Fruit fly (Drosophila melanogaster) whole organism, prepupa: Measurements from ENCODE around the gene mRpL51.
A peak's percentile ranks its signal among the peaks of the same experiment; 100 is the strongest.

Experiments
- Blimp-1 ChIP-seq: fragments of 200-800 bp; sonication (Bioruptor generic); optimal IDR thresholded peaks from 3 replicates; lab custom pipeline; 2017; ENCODE audit warnings: missing biosample characterization, missing genetic modification characterization, mild to moderate bottlenecking, moderate library complexity, missing genetic modification reagents
- CG10669 ChIP-seq: fragments of 200-800 bp; sonication (Bioruptor generic); optimal IDR thresholded peaks from 3 replicates; lab custom pipeline; 2018; ENCODE audit warnings: missing biosample characterization, mild to moderate bottlenecking, missing genetic modification characterization, moderate library complexity
- CG11294 ChIP-seq: fragments of 200-800 bp; sonication (Bioruptor generic); IDR thresholded peaks from 2 replicates; pipeline ENCODE4 v1.3.6; 2022; ENCODE audit warnings: missing biosample characterization, missing genetic modification characterization
- CG11762 ChIP-seq: fragments of 200-800 bp; sonication (Bioruptor generic); optimal IDR thresholded peaks from 3 replicates; lab custom pipeline; 2016; ENCODE audit warnings: missing biosample characterization, missing genetic modification characterization; ENCODE audit not compliant: insufficient read depth
- CG11902 ChIP-seq: fragments of 200-800 bp; sonication (Bioruptor generic); optimal IDR thresholded peaks from 3 replicates; lab custom pipeline; 2016; ENCODE audit warnings: missing biosample characterization, missing genetic modification characterization
- CG15336 ChIP-seq: fragments of 200-800 bp; sonication (Bioruptor generic); IDR thresholded peaks from 2 replicates; pipeline ENCODE4 v1.3.6; 2022; ENCODE audit warnings: missing biosample characterization, missing genetic modification characterization
- CG1621 ChIP-seq: fragments of 200-800 bp; sonication (Bioruptor generic); optimal IDR thresholded peaks from 3 replicates; lab custom pipeline; 2018; ENCODE audit warnings: missing biosample characterization, mild to moderate bottlenecking, missing genetic modification characterization
- CG16779 ChIP-seq: fragments of 200-800 bp; sonication (Bioruptor generic); optimal IDR thresholded peaks from 3 replicates; lab custom pipeline; 2017; ENCODE audit warnings: missing biosample characterization, mild to moderate bottlenecking, missing genetic modification characterization
- CG31627 ChIP-seq: fragments of 200-800 bp; sonication (Bioruptor generic); optimal IDR thresholded peaks from 3 replicates; lab custom pipeline; 2016; ENCODE audit warnings: missing biosample characterization, missing genetic modification characterization
- CG32006 ChIP-seq: fragments of 200-800 bp; sonication (Bioruptor generic); optimal IDR thresholded peaks from 3 replicates; lab custom pipeline; 2017; ENCODE audit warnings: missing biosample characterization, mild to moderate bottlenecking, missing genetic modification characterization
- CG3919 ChIP-seq: fragments of 200-800 bp; sonication (Bioruptor generic); optimal IDR thresholded peaks from 3 replicates; lab custom pipeline; 2016; ENCODE audit warnings: missing biosample characterization, missing genetic modification characterization
- CG4318 ChIP-seq: fragments of 200-800 bp; sonication (Bioruptor generic); optimal IDR thresholded peaks from 3 replicates; lab custom pipeline; 2017; ENCODE audit warnings: missing biosample characterization, mild to moderate bottlenecking, missing genetic modification characterization
- CG6163 ChIP-seq: fragments of 200-800 bp; sonication (Bioruptor generic); IDR thresholded peaks from 3 replicates; pipeline ENCODE4 v1.3.6; 2022; ENCODE audit warnings: missing biosample characterization, missing genetic modification characterization
- CG6276 ChIP-seq: fragments of 200-800 bp; sonication (Bioruptor generic); optimal IDR thresholded peaks from 2 replicates; lab custom pipeline; 2017; ENCODE audit warnings: missing biosample characterization, mild to moderate bottlenecking, missing genetic modification characterization
- CG6792 ChIP-seq: fragments of 200-800 bp; sonication (Bioruptor generic); optimal IDR thresholded peaks from 3 replicates; lab custom pipeline; 2016; ENCODE audit warnings: missing biosample characterization, missing genetic modification characterization
- CG6808 ChIP-seq: fragments of 200-800 bp; sonication (Bioruptor generic); optimal IDR thresholded peaks from 3 replicates; lab custom pipeline; 2017; ENCODE audit warnings: missing biosample characterization, missing genetic modification characterization, mild to moderate bottlenecking, moderate library complexity, missing genetic modification reagents
- CG7368 ChIP-seq: fragments of 200-800 bp; sonication (Bioruptor generic); optimal IDR thresholded peaks from 3 replicates; lab custom pipeline; 2016; ENCODE audit warnings: missing biosample characterization, missing genetic modification characterization
- CG8119 ChIP-seq: fragments of 200-800 bp; sonication (Bioruptor generic); IDR thresholded peaks from 3 replicates; pipeline ENCODE4 v1.3.6; 2022; ENCODE audit warnings: missing biosample characterization, missing genetic modification characterization
- CG8319 ChIP-seq: fragments of 200-800 bp; sonication (Bioruptor generic); optimal IDR thresholded peaks from 3 replicates; lab custom pipeline; 2016; ENCODE audit warnings: missing biosample characterization, missing genetic modification characterization
- CG8632 ChIP-seq: fragments of 200-800 bp; sonication (Bioruptor generic); optimal IDR thresholded peaks from 3 replicates; lab custom pipeline; 2016; ENCODE audit warnings: missing biosample characterization, missing genetic modification characterization
- CG9139 ChIP-seq: fragments of 200-800 bp; sonication (Bioruptor generic); optimal IDR thresholded peaks from 3 replicates; lab custom pipeline; 2017; ENCODE audit warnings: missing biosample characterization, mild to moderate bottlenecking, missing genetic modification characterization
- Eip75B ChIP-seq: fragments of 200-800 bp; sonication (Bioruptor generic); optimal IDR thresholded peaks from 3 replicates; lab custom pipeline; 2016; ENCODE audit warnings: missing biosample characterization, missing genetic modification characterization
- Eip78C ChIP-seq: fragments of 200-800 bp; sonication (Bioruptor generic); peaks from one replicate; lab custom pipeline; 2016; ENCODE audit warnings: missing biosample characterization, missing genetic modification characterization
- Ets21C ChIP-seq: fragments of 200-800 bp; sonication (Bioruptor generic); optimal IDR thresholded peaks from 3 replicates; lab custom pipeline; 2016; ENCODE audit warnings: missing biosample characterization, missing genetic modification characterization
- Ets96B ChIP-seq: fragments of 200-800 bp; optimal IDR thresholded peaks from 2 replicates; lab custom pipeline; 2019; ENCODE audit warnings: missing biosample characterization, mild to moderate bottlenecking, missing genetic modification characterization, moderate library complexity
- Gug ChIP-seq: fragments of 200-800 bp; sonication (Bioruptor generic); IDR thresholded peaks from 2 replicates; pipeline ENCODE4 v1.3.6; 2022; ENCODE audit warnings: missing biosample characterization, missing genetic modification characterization
- Hr4 ChIP-seq: fragments of 200-800 bp; sonication (Bioruptor generic); optimal IDR thresholded peaks from 3 replicates; lab custom pipeline; 2016; ENCODE audit warnings: missing biosample characterization, missing genetic modification characterization
- Lpt ChIP-seq: fragments of 200-800 bp; sonication (Bioruptor generic); optimal IDR thresholded peaks from 3 replicates; lab custom pipeline; 2016; ENCODE audit warnings: missing biosample characterization, missing genetic modification characterization
- Met ChIP-seq: fragments of 200-800 bp; sonication (Bioruptor generic); optimal IDR thresholded peaks from 3 replicates; lab custom pipeline; 2016; ENCODE audit warnings: missing biosample characterization, missing genetic modification characterization
- OdsH ChIP-seq: fragments of 200-800 bp; sonication (Bioruptor generic); optimal IDR thresholded peaks from 3 replicates; lab custom pipeline; 2016; ENCODE audit warnings: missing biosample characterization, missing genetic modification characterization
- Smox ChIP-seq: fragments of 200-800 bp; sonication (Bioruptor generic); optimal IDR thresholded peaks from 3 replicates; lab custom pipeline; 2016; ENCODE audit warnings: missing biosample characterization, missing genetic modification characterization
- Sox102F ChIP-seq: fragments of 200-800 bp; sonication (Bioruptor generic); optimal IDR thresholded peaks from 2 replicates; lab custom pipeline; 2016; ENCODE audit warnings: missing biosample characterization, mild to moderate bottlenecking, missing genetic modification characterization
- Sox14 ChIP-seq: fragments of 200-800 bp; sonication (Bioruptor generic); optimal IDR thresholded peaks from 3 replicates; lab custom pipeline; 2016; ENCODE audit warnings: missing biosample characterization, missing genetic modification characterization
- Sox15 ChIP-seq: fragments of 200-800 bp; sonication (Bioruptor generic); optimal IDR thresholded peaks from 3 replicates; lab custom pipeline; 2016; ENCODE audit warnings: missing biosample characterization, missing genetic modification characterization
- achi ChIP-seq: fragments of 200-800 bp; sonication (Bioruptor generic); optimal IDR thresholded peaks from 3 replicates; lab custom pipeline; 2016; ENCODE audit warnings: missing biosample characterization, missing genetic modification characterization
- acj6 ChIP-seq: fragments of 200-800 bp; sonication (Bioruptor generic); optimal IDR thresholded peaks from 3 replicates; lab custom pipeline; 2016; ENCODE audit warnings: missing biosample characterization, missing genetic modification characterization
- cyc ChIP-seq: fragments of 200-800 bp; sonication (Bioruptor generic); optimal IDR thresholded peaks from 3 replicates; lab custom pipeline; 2016; ENCODE audit warnings: missing biosample characterization, missing genetic modification characterization
- dac ChIP-seq: fragments of 200-800 bp; sonication (Bioruptor generic); optimal IDR thresholded peaks from 2 replicates; lab custom pipeline; 2017; ENCODE audit warnings: missing biosample characterization, mild to moderate bottlenecking, missing genetic modification characterization
- dsx ChIP-seq: fragments of 200-800 bp; optimal IDR thresholded peaks from 3 replicates; lab custom pipeline; 2019; ENCODE audit warnings: missing biosample characterization, mild to moderate bottlenecking, missing genetic modification characterization, moderate library complexity; ENCODE audit not compliant: poor library complexity, severe bottlenecking
- eg ChIP-seq: fragments of 200-800 bp; sonication (Bioruptor generic); IDR thresholded peaks from 3 replicates; pipeline ENCODE4 v1.3.6; 2022; ENCODE audit warnings: missing biosample characterization, missing genetic modification characterization
- fd59A ChIP-seq: fragments of 200-800 bp; sonication (Bioruptor generic); optimal IDR thresholded peaks from 2 replicates; lab custom pipeline; 2017; ENCODE audit warnings: missing biosample characterization, mild to moderate bottlenecking, missing genetic modification characterization, missing genetic modification reagents
- fd85E ChIP-seq: fragments of 200-800 bp; sonication (Bioruptor generic); optimal IDR thresholded peaks from 3 replicates; lab custom pipeline; 2016; ENCODE audit warnings: missing biosample characterization, missing genetic modification characterization
- fkh ChIP-seq: fragments of 200-800 bp; sonication (Bioruptor generic); optimal IDR thresholded peaks from 3 replicates; lab custom pipeline; 2017; ENCODE audit warnings: missing biosample characterization, mild to moderate bottlenecking, missing genetic modification characterization, moderate library complexity
- lz ChIP-seq: fragments of 200-800 bp; sonication (Bioruptor generic); optimal IDR thresholded peaks from 3 replicates; lab custom pipeline; 2016; ENCODE audit warnings: missing biosample characterization, missing genetic modification characterization
- salr ChIP-seq, 2 experiments: fragments of 200-800 bp; sonication (Bioruptor generic); optimal IDR thresholded peaks; 3 replicates each; lab custom pipeline; 2016 to 2018; ENCODE audit warnings: missing biosample characterization in 2 of 2, missing genetic modification characterization in 2 of 2, mild to moderate bottlenecking in 1 of 2
- spab ChIP-seq: fragments of 200-800 bp; sonication (Bioruptor generic); optimal IDR thresholded peaks from 2 replicates; lab custom pipeline; 2017; ENCODE audit warnings: missing biosample characterization, mild to moderate bottlenecking, missing genetic modification characterization, missing genetic modification reagents
- ss ChIP-seq, 2 experiments: fragments of 200-800 bp; sonication (Bioruptor generic); optimal IDR thresholded peaks; 2 replicates in 1 of 2; 3 replicates in 1 of 2; lab custom pipeline; 2017 to 2018; ENCODE audit warnings: mild to moderate bottlenecking in 2 of 2, missing biosample characterization in 2 of 2, missing genetic modification characterization in 2 of 2, moderate library complexity in 1 of 2
- svp ChIP-seq: fragments of 200-800 bp; sonication (Bioruptor generic); peaks from one replicate; lab custom pipeline; 2016; ENCODE audit warnings: missing biosample characterization, missing genetic modification characterization
- topi ChIP-seq: fragments of 200-800 bp; sonication (Bioruptor generic); optimal IDR thresholded peaks from 3 replicates; lab custom pipeline; 2016; ENCODE audit warnings: missing biosample characterization, missing genetic modification characterization
- vri ChIP-seq: fragments of 200-800 bp; sonication (Bioruptor generic); optimal IDR thresholded peaks from 3 replicates; lab custom pipeline; 2016; ENCODE audit warnings: missing biosample characterization, mild to moderate bottlenecking, missing genetic modification characterization

The mRpL51 gene

DNA sequence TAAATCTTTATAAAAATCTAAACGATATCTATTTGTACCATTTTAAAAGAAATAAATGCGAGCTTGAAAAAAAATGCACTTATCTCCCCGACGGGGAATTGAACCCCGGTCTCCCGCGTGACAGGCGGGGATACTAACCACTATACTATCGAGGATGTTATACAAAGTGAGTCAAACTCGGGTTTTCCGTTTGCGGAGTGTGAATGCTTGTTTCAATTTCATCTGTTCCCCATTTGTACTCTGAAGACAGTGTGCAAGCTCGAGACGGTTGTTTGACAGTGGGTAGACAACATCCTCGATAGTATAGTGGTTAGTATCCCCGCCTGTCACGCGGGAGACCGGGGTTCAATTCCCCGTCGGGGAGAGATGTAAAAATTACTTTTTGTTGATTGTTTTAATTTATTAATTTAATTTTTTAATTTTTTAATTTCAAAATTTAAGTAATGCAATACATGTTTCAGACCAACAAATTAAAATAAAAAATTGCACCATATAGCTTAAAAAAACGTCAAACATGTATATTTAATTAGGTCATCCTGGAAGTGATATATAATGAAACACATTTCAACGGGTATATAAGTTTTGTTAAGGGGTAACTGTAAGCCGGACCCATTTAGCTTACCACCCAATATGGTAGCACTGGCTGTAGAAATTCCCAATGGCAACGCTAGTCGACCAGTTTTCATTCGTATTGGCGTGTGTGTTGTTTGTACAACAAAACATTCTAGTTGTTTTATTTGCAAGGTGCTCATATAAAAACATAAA lies 24.5 kb upstream of the mRpL51 start, which contains the start of gene Sema1a:
Gene Sema1a, plus strand, starts transcription at position 679 of the 765 bp plus-strand sequence.
- peak; percentile 23 for TF ChIP-seq vri
- TF ChIP-seq Hr4 (GFP tag; lab: Kevin White, UChicago): peak; percentile 90
- TF ChIP-seq Eip75B (GFP tag; lab: Kevin White, UChicago): peak; percentile 79
- no peak; the same call in 1 of the 2 replicates for TF ChIP-seq CG11294 (GFP tag; lab: Robert Waterston, UW)
- peak; percentile 30 for TF ChIP-seq Met (GFP tag; lab: Kevin White, UChicago)
- TF ChIP-seq fd85E (GFP tag; lab: Kevin White, UChicago): no peak
- TF ChIP-seq CG16779: peak; percentile 74
- peak; percentile 42 for TF ChIP-seq lz (GFP tag; lab: Kevin White, UChicago)
- TF ChIP-seq CG15336 (GFP tag; lab: Robert Waterston, UW): peak; percentile 56; the same call in 1 of the 2 replicates
- TF ChIP-seq svp (GFP tag; lab: Kevin White, UChicago): peak; percentile 79
- TF ChIP-seq CG4318 (GFP tag; lab: Kevin White, UChicago): peak; percentile 65
- peak; percentile 68 for TF ChIP-seq CG8632 (GFP tag; lab: Kevin White, UChicago)
- TF ChIP-seq CG11902: peak; percentile 32
- no peak for TF ChIP-seq CG1621
- peak; percentile 32 for TF ChIP-seq Ets96B (tag; lab: Kevin White, UChicago)
- peak in 1 of 2 experiments; percentile 12 for TF ChIP-seq salr (GFP tag; optimal IDR thresholded peaks at IDR 0.05; lab: Kevin White, UChicago)
- peak; percentile 77 for TF ChIP-seq Eip78C
- TF ChIP-seq topi (GFP tag; lab: Kevin White, UChicago): peak; percentile 38
- peak; percentile 82 for TF ChIP-seq eg (GFP tag; lab: Robert Waterston, UW)
- peak; percentile 75 for TF ChIP-seq dac (GFP tag; lab: Kevin White, UChicago)
- no peak for TF ChIP-seq Blimp-1 (GFP tag; lab: Kevin White, UChicago)
- TF ChIP-seq CG6163 (GFP tag; lab: Robert Waterston, UW): peak; percentile 72
- TF ChIP-seq Sox15 (GFP tag; lab: Kevin White, UChicago): no peak
- TF ChIP-seq Smox (GFP tag; lab: Kevin White, UChicago): peak; percentile 57
- TF ChIP-seq CG8119 (GFP tag; lab: Robert Waterston, UW): peak; percentile 71; the same call in 2 of the 3 replicates
- TF ChIP-seq CG10669 (GFP tag; lab: Kevin White, UChicago): no peak
- peak; percentile 63 for TF ChIP-seq Sox14 (GFP tag; lab: Kevin White, UChicago)
- peak in 1 of 2 experiments; percentile 39 for TF ChIP-seq ss (GFP tag; optimal IDR thresholded peaks at IDR 0.05; lab: Kevin White, UChicago)
- peak; percentile 65 for TF ChIP-seq CG6276 (GFP tag; lab: Kevin White, UChicago)
- TF ChIP-seq Gug (GFP tag; lab: Robert Waterston, UW): peak; percentile 51
- peak; percentile 0 for TF ChIP-seq dsx (GFP tag; lab: Kevin White, UChicago)
- peak; percentile 55 for TF ChIP-seq Lpt (GFP tag; lab: Kevin White, UChicago)
- TF ChIP-seq fkh: peak; percentile 72
- TF ChIP-seq Ets21C (GFP tag; lab: Kevin White, UChicago): peak; percentile 32
- TF ChIP-seq CG31627 (GFP tag; lab: Kevin White, UChicago): peak; percentile 82
- peak; percentile 76 for TF ChIP-seq CG3919 (GFP tag; lab: Kevin White, UChicago)
- no peak for TF ChIP-seq CG11762
- no peak for TF ChIP-seq CG9139 (GFP tag; lab: Kevin White, UChicago)
- no peak for TF ChIP-seq achi (GFP tag; lab: Kevin White, UChicago)
- peak; percentile 11 for TF ChIP-seq CG8319 (GFP tag; lab: Kevin White, UChicago)
- peak; percentile 35 for TF ChIP-seq OdsH (GFP tag; lab: Kevin White, UChicago)
- TF ChIP-seq CG7368 (GFP tag; lab: Kevin White, UChicago): peak; percentile 18
- peak; percentile 75 for TF ChIP-seq Sox102F (GFP tag; lab: Kevin White, UChicago)
- TF ChIP-seq acj6: peak; percentile 29
- TF ChIP-seq spab (GFP tag; lab: Kevin White, UChicago): no peak
- TF ChIP-seq cyc (GFP tag; lab: Kevin White, UChicago): peak; percentile 36
- peak; percentile 81 for TF ChIP-seq CG32006 (GFP tag; lab: Kevin White, UChicago)
- TF ChIP-seq CG6792: peak; percentile 66
- peak; percentile 7 for TF ChIP-seq CG6808 (GFP tag; lab: Kevin White, UChicago)
- TF ChIP-seq fd59A (GFP tag; lab: Kevin White, UChicago): no peak
